Fruit fly (Drosophila melanogaster) whole organism, adult: ENCODE measurements around the gene Crz.

Experiments
- CG11617 ChIP-seq: fragments of 200-800 bp; sonication (Bioruptor generic); optimal IDR thresholded peaks from 2 replicates; lab custom pipeline; 2017; ENCODE audit warnings: mild to moderate bottlenecking, missing biosample characterization, missing genetic modification reagents, missing genetic modification characterization
- CG12768 ChIP-seq: fragments of 200-800 bp; sonication (Bioruptor generic); optimal IDR thresholded peaks from 2 replicates; lab custom pipeline; 2017; ENCODE audit warnings: missing biosample characterization, missing genetic modification characterization, mild to moderate bottlenecking, moderate library complexity, missing genetic modification reagents
- CG14711 ChIP-seq: fragments of 200-800 bp; sonication (Bioruptor generic); optimal IDR thresholded peaks from 2 replicates; lab custom pipeline; 2018; ENCODE audit warnings: missing biosample characterization, mild to moderate bottlenecking, missing genetic modification characterization, moderate library complexity
- CG1620 ChIP-seq: fragments of 200-800 bp; sonication (Bioruptor generic); optimal IDR thresholded peaks from 2 replicates; lab custom pipeline; 2016; ENCODE audit warnings: missing biosample characterization, missing genetic modification characterization
- CG33017 ChIP-seq: fragments of 200-800 bp; sonication (Bioruptor generic); optimal IDR thresholded peaks from 2 replicates; lab custom pipeline; 2018; ENCODE audit warnings: missing biosample characterization, mild to moderate bottlenecking, missing genetic modification characterization, moderate library complexity
- CG5204 ChIP-seq: fragments of 200-800 bp; sonication (Bioruptor generic); optimal IDR thresholded peaks from 2 replicates; lab custom pipeline; 2016; ENCODE audit warnings: missing biosample characterization, missing genetic modification characterization
- CG7045 ChIP-seq: fragments of 200-800 bp; sonication (Bioruptor generic); optimal IDR thresholded peaks from 2 replicates; lab custom pipeline; 2017; ENCODE audit warnings: missing biosample characterization, mild to moderate bottlenecking, missing genetic modification characterization
- CG7101 ChIP-seq: fragments of 200-800 bp; sonication (Bioruptor generic); optimal IDR thresholded peaks from 2 replicates; lab custom pipeline; 2018; ENCODE audit warnings: missing biosample characterization, mild to moderate bottlenecking, missing genetic modification characterization, moderate library complexity
- Clk ChIP-seq: fragments of 200-800 bp; sonication (Bioruptor generic); optimal IDR thresholded peaks from 2 replicates; lab custom pipeline; 2017; ENCODE audit warnings: missing biosample characterization, missing genetic modification characterization
- Crg-1 ChIP-seq: fragments of 200-800 bp; sonication (Bioruptor generic); optimal IDR thresholded peaks from 2 replicates; lab custom pipeline; 2016; ENCODE audit warnings: missing biosample characterization, missing genetic modification characterization
- Hr96 ChIP-seq: fragments of 200-800 bp; sonication (Bioruptor generic); optimal IDR thresholded peaks from 2 replicates; lab custom pipeline; 2016; ENCODE audit warnings: missing biosample characterization, missing genetic modification characterization
- Mnt ChIP-seq: fragments of 200-800 bp; sonication (Bioruptor generic); optimal IDR thresholded peaks from 2 replicates; lab custom pipeline; 2016; ENCODE audit warnings: missing biosample characterization, mild to moderate bottlenecking, missing genetic modification characterization
- bab1 ChIP-seq: fragments of 200-800 bp; sonication (Bioruptor generic); optimal IDR thresholded peaks from 3 replicates; lab custom pipeline; 2019; ENCODE audit warnings: missing biosample characterization, mild to moderate bottlenecking, missing genetic modification characterization, moderate library complexity
- cic ChIP-seq: fragments of 200-800 bp; sonication (Bioruptor generic); optimal IDR thresholded peaks from 2 replicates; lab custom pipeline; 2017; ENCODE audit warnings: missing biosample characterization, mild to moderate bottlenecking, missing genetic modification characterization, moderate library complexity
- cnc ChIP-seq, 2 experiments: fragments of >200 bp; optimal IDR thresholded peaks; 2 replicates each; lab custom pipeline; 2017
- kay ChIP-seq: fragments of 200-800 bp; sonication (Bioruptor generic); peaks from one replicate; lab custom pipeline; 2016; ENCODE audit warnings: missing biosample characterization, missing genetic modification characterization, borderline replicate concordance
- ovo ChIP-seq: fragments of 200-800 bp; sonication (Bioruptor generic); optimal IDR thresholded peaks from 2 replicates; lab custom pipeline; 2016; ENCODE audit warnings: missing biosample characterization, missing genetic modification characterization
- pad ChIP-seq: fragments of 200-800 bp; sonication (Bioruptor generic); optimal IDR thresholded peaks from 3 replicates; lab custom pipeline; 2017; ENCODE audit warnings: missing biosample characterization, missing genetic modification characterization, mild to moderate bottlenecking, moderate library complexity, missing genetic modification reagents
- tj ChIP-seq: fragments of 200-800 bp; sonication (Bioruptor generic); optimal IDR thresholded peaks from 3 replicates; lab custom pipeline; 2017; ENCODE audit warnings: missing biosample characterization, mild to moderate bottlenecking, missing genetic modification characterization, moderate library complexity
- toe ChIP-seq: fragments of 200-800 bp; sonication (Bioruptor generic); optimal IDR thresholded peaks from 2 replicates; lab custom pipeline; 2016; ENCODE audit warnings: missing biosample characterization, missing genetic modification characterization

Crz gene

dm6 chr3R:14326250-14327112, 11.8 kb downstream of the Crz start, which contains the start of the genes Afti and ATPsynE:
Gene Afti, minus strand, starts transcription at chr3R:14326689.
Gene ATPsynE, plus strand, starts transcription at chr3R:14326947.
- TF ChIP-seq cic (GFP tag; lab: Kevin White, UChicago): no peak
- peak; percentile 30 for TF ChIP-seq CG14711 (tag; lab: Kevin White, UChicago)
- peak; percentile 44 for TF ChIP-seq pad (GFP tag; lab: Kevin White, UChicago)
- TF ChIP-seq CG11617 (GFP tag; lab: Kevin White, UChicago): peak; percentile 75
- no peak for TF ChIP-seq toe
- TF ChIP-seq Crg-1 (GFP tag; lab: Kevin White, UChicago): peak; percentile 41
- peak; percentile 62 for TF ChIP-seq tj (GFP tag; lab: Kevin White, UChicago)
- TF ChIP-seq cnc (optimal IDR thresholded peaks at IDR 0.05; lab: Kevin White, UChicago): no peak
- peak; percentile 77 for TF ChIP-seq CG7045
- no peak for TF ChIP-seq bab1 (GFP tag; lab: Kevin White, UChicago)
- TF ChIP-seq Hr96 (GFP tag; lab: Kevin White, UChicago): no peak
- peak; percentile 77 for TF ChIP-seq CG1620 (GFP tag; lab: Kevin White, UChicago)
- TF ChIP-seq kay (GFP tag; lab: Kevin White, UChicago): no peak
- TF ChIP-seq Mnt: peak; percentile 44
- peak; percentile 77 for TF ChIP-seq CG12768 (GFP tag; lab: Kevin White, UChicago)
- peak; percentile 79 for TF ChIP-seq Clk
- TF ChIP-seq CG5204 (GFP tag; lab: Kevin White, UChicago): no peak
- peak; percentile 84 for TF ChIP-seq ovo (GFP tag; lab: Kevin White, UChicago)
- peak; percentile 56 for TF ChIP-seq CG33017
- TF ChIP-seq CG7101 (tag; lab: Kevin White, UChicago): peak; percentile 66

- TF ChIP-seq kay (GFP tag; lab: Kevin White, UChicago) (no peak), CG7101 (tag; lab: Kevin White, UChicago) (no peak), toe (no peak), cnc (optimal IDR thresholded peaks at IDR 0.05; lab: Kevin White, UChicago) (no peak), Crg-1 (GFP tag; lab: Kevin White, UChicago) (no peak), cic (GFP tag; lab: Kevin White, UChicago) (no peak), CG33017 (no peak), Mnt (no peak), CG14711 (tag; lab: Kevin White, UChicago) (no peak), Hr96 (GFP tag; lab: Kevin White, UChicago) (no peak), ovo (GFP tag; lab: Kevin White, UChicago) (no peak), tj (GFP tag; lab: Kevin White, UChicago) (no peak), CG1620 (GFP tag; lab: Kevin White, UChicago) (no peak), CG11617 (GFP tag; lab: Kevin White, UChicago) (no peak)
Observed at dm6 chr3R:14327113-14327466, 12.4 kb downstream of the Crz start.

- TF ChIP-seq toe: peak; percentile 64
- TF ChIP-seq CG12768 (GFP tag; lab: Kevin White, UChicago): peak; percentile 70
- peak; percentile 40 for TF ChIP-seq CG1620 (GFP tag; lab: Kevin White, UChicago)
- TF ChIP-seq tj (GFP tag; lab: Kevin White, UChicago): peak; percentile 47
- no peak for TF ChIP-seq cnc (optimal IDR thresholded peaks at IDR 0.05; lab: Kevin White, UChicago)
- peak; percentile 32 for TF ChIP-seq kay (GFP tag; lab: Kevin White, UChicago)
- TF ChIP-seq pad (GFP tag; lab: Kevin White, UChicago): peak; percentile 56
- TF ChIP-seq Clk: no peak
- peak; percentile 55 for TF ChIP-seq CG7045
- peak; percentile 52 for TF ChIP-seq CG14711 (tag; lab: Kevin White, UChicago)
- peak; percentile 66 for TF ChIP-seq cic (GFP tag; lab: Kevin White, UChicago)
- TF ChIP-seq bab1 (GFP tag; lab: Kevin White, UChicago): peak; percentile 77
- peak; percentile 53 for TF ChIP-seq CG33017
- peak; percentile 69 for TF ChIP-seq Hr96 (GFP tag; lab: Kevin White, UChicago)
- TF ChIP-seq CG11617 (GFP tag; lab: Kevin White, UChicago): peak; percentile 81
- TF ChIP-seq Mnt: peak; percentile 57
- peak; percentile 63 for TF ChIP-seq CG5204 (GFP tag; lab: Kevin White, UChicago)
- TF ChIP-seq Crg-1 (GFP tag; lab: Kevin White, UChicago): peak; percentile 31
- TF ChIP-seq ovo (GFP tag; lab: Kevin White, UChicago): no peak
- peak; percentile 74 for TF ChIP-seq CG7101 (tag; lab: Kevin White, UChicago)
Observed at dm6 chr3R:14327472-14328104, 12.9 kb downstream of the Crz start, which contains the start of gene spn-B. Gene spn-B, plus strand, starts transcription at chr3R:14328051.

- TF ChIP-seq CG14711 (tag; lab: Kevin White, UChicago) (no peak), kay (GFP tag; lab: Kevin White, UChicago) (peak; percentile 56)
Observed at dm6 chr3R:14329549-14329948, 14.9 kb downstream of the Crz start.

dm6 chr3R:14330654-14331053, 16.0 kb downstream of the Crz start:
- TF ChIP-seq CG7101 (tag; lab: Kevin White, UChicago) (no peak), CG7045 (no peak), CG11617 (GFP tag; lab: Kevin White, UChicago) (no peak), toe (no peak), Clk (no peak), CG33017 (no peak), Crg-1 (GFP tag; lab: Kevin White, UChicago) (no peak), CG12768 (GFP tag; lab: Kevin White, UChicago) (no peak), Hr96 (GFP tag; lab: Kevin White, UChicago) (no peak), CG1620 (GFP tag; lab: Kevin White, UChicago) (no peak), bab1 (GFP tag; lab: Kevin White, UChicago) (no peak), Mnt (no peak), pad (GFP tag; lab: Kevin White, UChicago) (no peak), ovo (GFP tag; lab: Kevin White, UChicago) (no peak), CG5204 (GFP tag; lab: Kevin White, UChicago) (no peak), CG14711 (tag; lab: Kevin White, UChicago) (no peak), tj (GFP tag; lab: Kevin White, UChicago) (no peak), cnc (optimal IDR thresholded peaks at IDR 0.05; lab: Kevin White, UChicago) (no peak), kay (GFP tag; lab: Kevin White, UChicago) (no peak), cic (GFP tag; lab: Kevin White, UChicago) (no peak)
